Fruit fly (Drosophila melanogaster) whole organism, prepupa: ENCODE measurements around the gene CG16727.

Experiments
- CG6276 ChIP-seq: fragments of 200-800 bp; sonication (Bioruptor generic); optimal IDR thresholded peaks from 2 replicates; lab custom pipeline; 2017; ENCODE audit warnings: missing biosample characterization, mild to moderate bottlenecking, missing genetic modification characterization
- Ets21C ChIP-seq: fragments of 200-800 bp; sonication (Bioruptor generic); optimal IDR thresholded peaks from 3 replicates; lab custom pipeline; 2016; ENCODE audit warnings: missing biosample characterization, missing genetic modification characterization
- Hr39 ChIP-seq: fragments of 200-800 bp; sonication (Bioruptor generic); optimal IDR thresholded peaks from 2 replicates; lab custom pipeline; 2016; ENCODE audit warnings: missing biosample characterization, missing genetic modification characterization
- OdsH ChIP-seq: fragments of 200-800 bp; sonication (Bioruptor generic); optimal IDR thresholded peaks from 3 replicates; lab custom pipeline; 2016; ENCODE audit warnings: missing biosample characterization, missing genetic modification characterization

DNA sequence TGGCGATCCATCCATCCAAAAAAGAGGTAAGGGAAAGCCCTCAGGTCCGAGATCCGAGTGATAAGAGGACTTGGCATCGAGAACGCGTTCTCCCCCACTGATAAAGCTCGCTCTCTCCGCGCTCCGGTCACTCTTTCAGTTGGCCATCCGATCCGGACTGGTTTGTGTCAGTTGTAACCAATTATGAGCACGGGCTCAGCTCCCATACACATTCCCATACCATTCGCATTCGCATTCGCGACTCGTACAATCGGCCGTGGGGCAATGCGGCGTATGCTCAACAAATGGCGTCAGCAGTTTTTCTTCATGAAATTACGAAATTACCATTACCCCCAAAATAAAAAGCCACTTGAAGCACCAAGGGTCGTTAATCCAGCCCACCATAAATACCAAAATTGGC is 11.3 kb downstream of the CG16727 start:
- no peak for TF ChIP-seq Hr39 (GFP tag; lab: Kevin White, UChicago)
- no peak for TF ChIP-seq OdsH (GFP tag; lab: Kevin White, UChicago)
- no peak for TF ChIP-seq Ets21C (GFP tag; lab: Kevin White, UChicago)
- TF ChIP-seq CG6276 (GFP tag; lab: Kevin White, UChicago): no peak
